Worm (Caenorhabditis elegans) whole organism, L4/young adult: Measurements from ENCODE around the gene ref-2.

Experiments used
- W03F9.2 ChIP-seq: fragments of 150-350 bp; optimal IDR thresholded peaks from 2 replicates; lab custom pipeline; 2014; ENCODE audit warnings: missing biosample characterization, missing genetic modification characterization
- him-1 ChIP-seq: sonication (generic microtip); optimal IDR thresholded peaks from 2 replicates; lab custom pipeline; 2016; ENCODE audit warnings: missing genotype, missing genetic modification reagents, missing genetic modification characterization, missing compliant biosample characterization

ce11 chrX:7773714-7774318 lies 29.8 kb downstream of the ref-2 start:
- TF ChIP-seq W03F9.2 (no peak), him-1 (tag; lab: Kevin White, UChicago) (no peak)
